Worm (Caenorhabditis elegans): ENCODE data around the gene mrps-14.

DNA sequence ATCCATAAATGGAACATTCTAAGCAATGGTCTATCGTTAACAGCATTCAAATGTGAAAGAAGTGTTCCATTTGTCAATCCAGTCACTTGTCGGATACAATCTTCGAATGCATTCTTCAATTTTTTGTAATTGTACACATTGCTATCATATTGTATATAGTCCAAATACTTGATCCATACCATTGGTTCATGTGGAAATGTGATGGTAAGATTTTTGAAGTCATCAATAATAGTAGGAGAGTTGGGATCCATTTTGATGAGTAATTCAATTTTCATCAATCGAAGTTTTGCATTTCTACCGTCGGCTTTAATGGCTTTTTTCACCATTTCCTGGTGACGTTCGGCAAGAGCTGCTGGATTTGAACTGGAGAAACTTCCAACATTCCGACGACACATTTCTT is 3.3 kb upstream of the mrps-14 start:
- no peak for TF ChIP-seq pha-4 (tag; optimal IDR thresholded peaks at IDR 0.05)
- TF ChIP-seq ama-1 (optimal IDR thresholded peaks at IDR 0.05), result no peak
- no peak for TF ChIP-seq ceh-18 (tag; optimal IDR thresholded peaks at IDR 0.05)
- no peak for TF ChIP-seq ceh-19 (GFP tag; optimal IDR thresholded peaks at IDR 0.05)
- no peak for TF ChIP-seq elt-2 (tag; optimal IDR thresholded peaks at IDR 0.05)
- TF ChIP-seq pqm-1 (tag; optimal IDR thresholded peaks at IDR 0.05), result no peak
- no peak for TF ChIP-seq ceh-45 (GFP tag; IDR thresholded peaks at IDR 0.05)
- no peak for TF ChIP-seq nfya-1 (tag; optimal IDR thresholded peaks at IDR 0.05)
- no peak for TF ChIP-seq ceh-22 (tag; optimal IDR thresholded peaks at IDR 0.05)
- no peak for TF ChIP-seq rnt-1 (tag; optimal IDR thresholded peaks at IDR 0.05)
